Fruit fly (Drosophila melanogaster) whole organism, embryonic: ENCODE data around the gene Rexo5.
A peak's percentile ranks its signal among the peaks of the same experiment; 100 is the strongest.

Experiments
- CG10209 ChIP-seq: fragments of 200-800 bp; sonication (Bioruptor generic); optimal IDR thresholded peaks from 3 replicates; lab custom pipeline; 2017; ENCODE audit warnings: missing biosample characterization, mild to moderate bottlenecking, missing genetic modification characterization, missing genetic modification reagents
- CG11504 ChIP-seq: fragments of 200-800 bp; sonication (Bioruptor generic); optimal IDR thresholded peaks from 3 replicates; lab custom pipeline; 2019; ENCODE audit warnings: missing biosample characterization, mild to moderate bottlenecking, missing genetic modification characterization, moderate library complexity
- CG12219 ChIP-seq: fragments of 200-800 bp; sonication (Bioruptor generic); optimal IDR thresholded peaks from 3 replicates; lab custom pipeline; 2018; ENCODE audit warnings: missing biosample characterization, mild to moderate bottlenecking, missing genetic modification characterization
- CG13287 ChIP-seq: fragments of 200-800 bp; sonication (Bioruptor generic); IDR thresholded peaks from 2 replicates; pipeline ENCODE4 v1.3.6; 2022; ENCODE audit warnings: missing biosample characterization, missing genetic modification characterization; ENCODE audit not compliant: partially characterized antibody
- CG14441 ChIP-seq: fragments of 200-800 bp; sonication (Bioruptor generic); IDR thresholded peaks from 2 replicates; pipeline ENCODE4 v1.3.6; 2022; ENCODE audit warnings: missing biosample characterization, missing genetic modification characterization
- CG1647 ChIP-seq: fragments of 200-800 bp; sonication (Bioruptor generic); optimal IDR thresholded peaks from 3 replicates; lab custom pipeline; 2016; ENCODE audit warnings: missing biosample characterization, missing genetic modification characterization
- CG16813 ChIP-seq: fragments of 200-800 bp; sonication (Bioruptor generic); IDR thresholded peaks from 3 replicates; pipeline ENCODE4 v1.3.6; 2022; ENCODE audit warnings: missing biosample characterization, missing genetic modification characterization; ENCODE audit not compliant: partially characterized antibody
- CG18262 ChIP-seq: fragments of 200-800 bp; optimal IDR thresholded peaks from 3 replicates; lab custom pipeline; 2019; ENCODE audit warnings: missing biosample characterization, mild to moderate bottlenecking, missing genetic modification characterization, moderate library complexity
- CG2678 ChIP-seq: fragments of 200-800 bp; sonication (Bioruptor generic); optimal IDR thresholded peaks from 3 replicates; lab custom pipeline; 2019; ENCODE audit warnings: missing biosample characterization, mild to moderate bottlenecking, missing genetic modification characterization, moderate library complexity
- CG30020 ChIP-seq: fragments of 200-800 bp; optimal IDR thresholded peaks from 2 replicates; lab custom pipeline; 2019; ENCODE audit warnings: missing biosample characterization, mild to moderate bottlenecking, missing genetic modification characterization, moderate library complexity
- CG31224 ChIP-seq: fragments of 200-800 bp; sonication (Bioruptor generic); IDR thresholded peaks from 2 replicates; pipeline ENCODE4 v1.3.6; 2022; ENCODE audit warnings: missing biosample characterization, missing genetic modification characterization
- CG31441 ChIP-seq: fragments of 200-800 bp; sonication (Bioruptor generic); IDR thresholded peaks from 2 replicates; pipeline ENCODE4 v1.3.6; 2022; ENCODE audit warnings: missing biosample characterization, missing genetic modification characterization
- CG3281 ChIP-seq: fragments of 200-800 bp; sonication (Bioruptor generic); optimal IDR thresholded peaks from 3 replicates; lab custom pipeline; 2017; ENCODE audit warnings: missing biosample characterization, mild to moderate bottlenecking, missing genetic modification characterization
- CG33557 ChIP-seq: fragments of 200-800 bp; sonication (Bioruptor generic); optimal IDR thresholded peaks from 2 replicates; lab custom pipeline; 2019; ENCODE audit warnings: missing biosample characterization, mild to moderate bottlenecking, missing genetic modification characterization, moderate library complexity
- CG4404 ChIP-seq: fragments of 200-800 bp; sonication (Bioruptor generic); IDR thresholded peaks from 2 replicates; pipeline ENCODE4 v1.3.6; 2022; ENCODE audit warnings: missing biosample characterization, missing genetic modification characterization
- CG4707 ChIP-seq: fragments of 200-800 bp; sonication (Bioruptor generic); optimal IDR thresholded peaks from 2 replicates; lab custom pipeline; 2018; ENCODE audit warnings: missing biosample characterization, mild to moderate bottlenecking, missing genetic modification characterization, moderate library complexity
- CG5180 ChIP-seq: fragments of 200-800 bp; sonication (Bioruptor generic); optimal IDR thresholded peaks from 3 replicates; lab custom pipeline; 2017; ENCODE audit warnings: missing biosample characterization, missing genetic modification characterization, mild to moderate bottlenecking, moderate library complexity, missing genetic modification reagents
- CG6175 ChIP-seq: fragments of 200-800 bp; sonication (Bioruptor generic); IDR thresholded peaks from 3 replicates; pipeline ENCODE4 v1.3.6; 2022; ENCODE audit warnings: missing biosample characterization, missing genetic modification characterization
- CG8765 ChIP-seq: fragments of 200-800 bp; sonication (Bioruptor generic); IDR thresholded peaks from 2 replicates; pipeline ENCODE4 v1.3.6; 2022; ENCODE audit warnings: missing biosample characterization, missing genetic modification characterization
- CG9609 ChIP-seq: fragments of 200-800 bp; sonication (Bioruptor generic); optimal IDR thresholded peaks from 3 replicates; lab custom pipeline; 2016; ENCODE audit warnings: missing biosample characterization, missing genetic modification characterization
- CG9727 ChIP-seq: fragments of 200-800 bp; sonication (Bioruptor generic); optimal IDR thresholded peaks from 3 replicates; lab custom pipeline; 2017; ENCODE audit warnings: missing biosample characterization, mild to moderate bottlenecking, missing genetic modification characterization
- Chrac-16 ChIP-seq: fragments of 200-800 bp; sonication (Bioruptor generic); optimal IDR thresholded peaks from 3 replicates; lab custom pipeline; 2016; ENCODE audit warnings: missing biosample characterization, missing genetic modification characterization
- D19B ChIP-seq: fragments of 200-800 bp; sonication (Bioruptor generic); optimal IDR thresholded peaks from 2 replicates; lab custom pipeline; 2017; ENCODE audit warnings: missing biosample characterization, mild to moderate bottlenecking, missing genetic modification characterization
- Dek ChIP-seq: fragments of 200-800 bp; sonication (Bioruptor generic); optimal IDR thresholded peaks from 3 replicates; lab custom pipeline; 2019; ENCODE audit warnings: missing biosample characterization, mild to moderate bottlenecking, missing genetic modification characterization, moderate library complexity
- H15 ChIP-seq: fragments of 200-800 bp; sonication (Bioruptor generic); IDR thresholded peaks from 3 replicates; pipeline ENCODE4 v1.3.6; 2022; ENCODE audit warnings: missing biosample characterization, missing genetic modification characterization
- HLH3B ChIP-seq: fragments of 200-800 bp; sonication (Bioruptor generic); IDR thresholded peaks from 2 replicates; pipeline ENCODE4 v1.3.6; 2022; ENCODE audit warnings: missing biosample characterization, missing genetic modification characterization
- Hr51 ChIP-seq, 2 experiments: fragments of 200-800 bp; sonication (Bioruptor generic); optimal IDR thresholded peaks; 2 replicates in 1 of 2; 3 replicates in 1 of 2; lab custom pipeline; 2016 to 2018; ENCODE audit warnings: missing biosample characterization in 2 of 2, missing genetic modification characterization in 2 of 2, mild to moderate bottlenecking in 1 of 2, moderate library complexity in 1 of 2
- NC2β ChIP-seq: fragments of 200-800 bp; sonication (Bioruptor generic); optimal IDR thresholded peaks from 2 replicates; lab custom pipeline; 2016; ENCODE audit warnings: missing biosample characterization, missing genetic modification characterization
- Rx ChIP-seq: fragments of 200-800 bp; sonication (Bioruptor generic); IDR thresholded peaks from 2 replicates; pipeline ENCODE4 v1.3.6; 2022; ENCODE audit warnings: missing biosample characterization, missing genetic modification characterization
- Stat92E ChIP-seq, 3 experiments: fragments of >200 bp in 2 of 3; fragments of 200-800 bp in 1 of 3; sonication (Bioruptor generic) in 1 of 3; optimal IDR thresholded peaks; 2 replicates each; lab custom pipeline; 2017 to 2019; ENCODE audit warnings: missing biosample characterization in 3 of 3, missing genetic modification characterization in 3 of 3, mild to moderate bottlenecking in 1 of 3, moderate library complexity in 1 of 3
- YL-1 ChIP-seq: fragments of 200-800 bp; sonication (Bioruptor generic); optimal IDR thresholded peaks from 3 replicates; lab custom pipeline; 2017; ENCODE audit warnings: missing biosample characterization, mild to moderate bottlenecking, missing genetic modification characterization
- ase ChIP-seq: fragments of 200-800 bp; sonication (Bioruptor generic); IDR thresholded peaks from 3 replicates; pipeline ENCODE4 v1.3.6; 2022; ENCODE audit warnings: missing biosample characterization, missing genetic modification characterization
- bigmax ChIP-seq: fragments of 200-800 bp; sonication (Bioruptor generic); optimal IDR thresholded peaks from 2 replicates; lab custom pipeline; 2018; ENCODE audit warnings: missing biosample characterization, mild to moderate bottlenecking, missing genetic modification characterization
- chn ChIP-seq: fragments of 200-800 bp; sonication (Bioruptor generic); optimal IDR thresholded peaks from 2 replicates; lab custom pipeline; 2016; ENCODE audit warnings: missing biosample characterization, missing genetic modification characterization
- ci ChIP-seq: fragments of 200-800 bp; sonication (Bioruptor generic); IDR thresholded peaks from 3 replicates; pipeline ENCODE4 v1.3.6; 2022; ENCODE audit warnings: missing biosample characterization, missing genetic modification characterization
- cwo ChIP-seq: fragments of 200-800 bp; sonication (Bioruptor generic); optimal IDR thresholded peaks from 3 replicates; lab custom pipeline; 2017; ENCODE audit warnings: missing biosample characterization, missing genetic modification characterization, mild to moderate bottlenecking, moderate library complexity, missing genetic modification reagents
- dmrt99B ChIP-seq: fragments of 200-800 bp; sonication (Bioruptor generic); optimal IDR thresholded peaks from 2 replicates; lab custom pipeline; 2018; ENCODE audit warnings: missing biosample characterization, mild to moderate bottlenecking, missing genetic modification characterization, moderate library complexity
- dysf ChIP-seq: fragments of 200-800 bp; sonication (Bioruptor generic); IDR thresholded peaks from 3 replicates; pipeline ENCODE4 v1.3.6; 2022; ENCODE audit warnings: missing biosample characterization, missing genetic modification characterization
- eve ChIP-seq, 2 experiments: fragments of >200 bp; optimal IDR thresholded peaks; 2 replicates each; lab custom pipeline; 2017; ENCODE audit warnings: missing biosample characterization in 2 of 2, missing genetic modification characterization in 2 of 2
- ftz-f1 ChIP-seq: fragments of 200-800 bp; sonication (Bioruptor generic); optimal IDR thresholded peaks from 2 replicates; lab custom pipeline; 2016; ENCODE audit warnings: missing biosample characterization, missing genetic modification characterization
- hbn ChIP-seq: fragments of 200-800 bp; sonication (Bioruptor generic); IDR thresholded peaks from 2 replicates; pipeline ENCODE4 v1.3.6; 2022; ENCODE audit warnings: missing biosample characterization, missing genetic modification characterization; ENCODE audit not compliant: partially characterized antibody
- kah ChIP-seq: fragments of 200-800 bp; sonication (Bioruptor generic); optimal IDR thresholded peaks from 2 replicates; lab custom pipeline; 2018; ENCODE audit warnings: missing biosample characterization, mild to moderate bottlenecking, missing genetic modification characterization
- ken ChIP-seq: fragments of 200-800 bp; sonication (Bioruptor generic); IDR thresholded peaks from 3 replicates; pipeline ENCODE4 v1.3.6; 2022; ENCODE audit warnings: missing biosample characterization, missing genetic modification characterization
- luna ChIP-seq: fragments of 200-800 bp; sonication (Bioruptor generic); optimal IDR thresholded peaks from 2 replicates; lab custom pipeline; 2016; ENCODE audit warnings: missing biosample characterization, missing genetic modification characterization
- nom ChIP-seq: fragments of 200-800 bp; sonication (Bioruptor generic); optimal IDR thresholded peaks from 2 replicates; lab custom pipeline; 2017; ENCODE audit warnings: missing biosample characterization, missing genetic modification characterization, mild to moderate bottlenecking, moderate library complexity, missing genetic modification reagents
- peb ChIP-seq: fragments of 200-800 bp; sonication (Bioruptor generic); IDR thresholded peaks from 2 replicates; pipeline ENCODE4 v1.3.6; 2022; ENCODE audit warnings: missing biosample characterization, missing genetic modification characterization
- pzg ChIP-seq: fragments of 200-800 bp; sonication (Bioruptor generic); optimal IDR thresholded peaks from 3 replicates; lab custom pipeline; 2018; ENCODE audit warnings: missing biosample characterization, mild to moderate bottlenecking, missing genetic modification characterization, moderate library complexity
- ranshi ChIP-seq: fragments of 200-800 bp; sonication (Bioruptor generic); IDR thresholded peaks from 2 replicates; pipeline ENCODE4 v1.3.6; 2022; ENCODE audit warnings: missing biosample characterization, missing genetic modification characterization
- sisA ChIP-seq: fragments of 200-800 bp; sonication (Bioruptor generic); IDR thresholded peaks from 2 replicates; pipeline ENCODE4 v1.3.6; 2022; ENCODE audit warnings: missing biosample characterization, missing genetic modification characterization
- tna ChIP-seq: fragments of 200-800 bp; sonication (Bioruptor generic); IDR thresholded peaks from 2 replicates; pipeline ENCODE4 v1.3.6; 2022; ENCODE audit warnings: missing biosample characterization, missing genetic modification characterization; ENCODE audit not compliant: partially characterized antibody
- usp ChIP-seq: fragments of >200 bp; optimal IDR thresholded peaks from 2 replicates; lab custom pipeline; 2017; ENCODE audit warnings: missing biosample characterization, missing genetic modification characterization

Gene Rexo5

dm6 chr3L:6605925-6606324, 2.4 kb downstream of the Rexo5 start, which contains the start of gene zpg (continued):
- TF ChIP-seq CG14441 (GFP tag; lab: Robert Waterston, UW) (no peak), bigmax (GFP tag; lab: Kevin White, UChicago) (no peak), dmrt99B (tag; lab: Kevin White, UChicago) (no peak), CG10209 (GFP tag; lab: Kevin White, UChicago) (no peak), nom (GFP tag; lab: Kevin White, UChicago) (no peak), dysf (GFP tag; lab: Robert Waterston, UW) (no peak), CG9609 (GFP tag; lab: Kevin White, UChicago) (peak; percentile 26), ken (GFP tag; lab: Robert Waterston, UW) (no peak), HLH3B (GFP tag; lab: Robert Waterston, UW) (no peak), NC2β (GFP tag; lab: Kevin White, UChicago) (peak; percentile 42), Rx (GFP tag; lab: Robert Waterston, UW) (no peak), CG8765 (GFP tag; lab: Robert Waterston, UW) (no peak), CG13287 (GFP tag; lab: Robert Waterston, UW) (peak; percentile 77), CG33557 (GFP tag; lab: Kevin White, UChicago) (no peak), chn (GFP tag; lab: Kevin White, UChicago) (peak; percentile 10), peb (GFP tag; lab: Robert Waterston, UW) (no peak), CG30020 (no peak), ase (GFP tag; lab: Robert Waterston, UW) (no peak), CG18262 (no peak), sisA (GFP tag; lab: Robert Waterston, UW) (no peak), cwo (GFP tag; lab: Kevin White, UChicago) (no peak), CG5180 (GFP tag; lab: Kevin White, UChicago) (no peak), CG31224 (GFP tag; lab: Robert Waterston, UW) (no peak), H15 (no peak), CG16813 (peak; percentile 54), pzg (peak; percentile 96), Stat92E (GFP tag; optimal IDR thresholded peaks at IDR 0.05; lab: Kevin White, UChicago) (no peak), CG11504 (tag; lab: Kevin White, UChicago) (no peak), CG9727 (GFP tag; lab: Kevin White, UChicago) (peak; percentile 4), tna (GFP tag; lab: Robert Waterston, UW) (no peak), CG1647 (GFP tag; lab: Kevin White, UChicago) (no peak), CG4707 (no peak), D19B (GFP tag; lab: Kevin White, UChicago) (no peak), Chrac-16 (no peak), CG12219 (no peak), kah (GFP tag; lab: Kevin White, UChicago) (no peak), ranshi (GFP tag; lab: Robert Waterston, UW) (peak; percentile 35; the same call in 1 of the 2 replicates), CG3281 (GFP tag; lab: Kevin White, UChicago) (no peak), CG2678 (tag; lab: Kevin White, UChicago) (no peak), Dek (no peak), YL-1 (GFP tag; lab: Kevin White, UChicago) (peak; percentile 71), hbn (GFP tag; lab: Robert Waterston, UW) (peak; percentile 42; the same call in 1 of the 2 replicates), eve (GFP tag; optimal IDR thresholded peaks at IDR 0.05; lab: Kevin White, UChicago) (no peak), ci (GFP tag; lab: Robert Waterston, UW) (no peak), luna (GFP tag; lab: Kevin White, UChicago) (no peak), Hr51 (GFP tag; optimal IDR thresholded peaks at IDR 0.05; lab: Kevin White, UChicago) (peak in 1 of 2 experiments; percentile 7), CG31441 (no peak), usp (GFP tag; lab: Kevin White, UChicago) (no peak), CG4404 (no peak), CG6175 (GFP tag; lab: Robert Waterston, UW) (no peak), ftz-f1 (GFP tag; lab: Kevin White, UChicago) (no peak)
